Fruit fly (Drosophila melanogaster) whole organism, adult: ENCODE measurements around the gene CG4291.

Experiments
- CG11617 ChIP-seq: fragments of 200-800 bp; sonication (Bioruptor generic); optimal IDR thresholded peaks from 2 replicates; lab custom pipeline; 2017; ENCODE audit warnings: mild to moderate bottlenecking, missing biosample characterization, missing genetic modification reagents, missing genetic modification characterization
- CG5204 ChIP-seq: fragments of 200-800 bp; sonication (Bioruptor generic); optimal IDR thresholded peaks from 2 replicates; lab custom pipeline; 2016; ENCODE audit warnings: missing biosample characterization, missing genetic modification characterization
- Hr96 ChIP-seq: fragments of 200-800 bp; sonication (Bioruptor generic); optimal IDR thresholded peaks from 2 replicates; lab custom pipeline; 2016; ENCODE audit warnings: missing biosample characterization, missing genetic modification characterization
- Mnt ChIP-seq: fragments of 200-800 bp; sonication (Bioruptor generic); optimal IDR thresholded peaks from 2 replicates; lab custom pipeline; 2016; ENCODE audit warnings: missing biosample characterization, mild to moderate bottlenecking, missing genetic modification characterization
- cnc ChIP-seq, 2 experiments: fragments of >200 bp; optimal IDR thresholded peaks; 2 replicates each; lab custom pipeline; 2017
- tj ChIP-seq: fragments of 200-800 bp; sonication (Bioruptor generic); optimal IDR thresholded peaks from 3 replicates; lab custom pipeline; 2017; ENCODE audit warnings: missing biosample characterization, mild to moderate bottlenecking, missing genetic modification characterization, moderate library complexity

DNA sequence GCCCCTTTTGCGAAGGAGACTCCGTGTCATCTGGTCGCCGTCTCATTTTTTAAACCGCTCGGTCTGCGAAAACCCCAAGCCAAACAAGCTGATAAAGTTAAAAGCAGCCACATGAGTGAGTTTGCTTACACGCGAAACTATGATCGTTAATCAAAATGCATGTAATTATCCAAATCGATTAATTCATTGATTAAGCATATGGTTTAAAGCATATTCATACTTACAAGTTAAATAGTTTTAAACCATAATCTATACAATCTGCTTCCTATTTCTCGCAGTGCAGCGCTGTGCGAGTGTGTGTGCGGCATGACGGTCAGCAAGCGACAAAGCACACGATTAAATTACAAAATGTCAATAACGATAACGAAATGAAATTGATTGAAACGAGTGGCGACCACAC, 42.9 kb upstream of the CG4291 start:
- TF ChIP-seq tj (GFP tag; lab: Kevin White, UChicago) (no peak), CG11617 (GFP tag; lab: Kevin White, UChicago) (no peak), Mnt (GFP tag; lab: Kevin White, UChicago) (no peak), CG5204 (GFP tag; lab: Kevin White, UChicago) (no peak), Hr96 (GFP tag; lab: Kevin White, UChicago) (no peak), cnc (optimal IDR thresholded peaks at IDR 0.05; lab: Kevin White, UChicago) (no peak)
